Worm (Caenorhabditis elegans) whole organism, late embryonic: ENCODE data around the gene sre-12.

ENCODE experiments used
- elt-2 ChIP-seq: sonication (generic microtip); optimal IDR thresholded peaks from 2 replicates; lab custom pipeline; 2016; ENCODE audit warnings: missing genetic modification reagents, missing genetic modification characterization, missing compliant biosample characterization
- fkh-10 ChIP-seq: fragments of 150-350 bp; optimal IDR thresholded peaks from 2 replicates; lab custom pipeline; 2014; ENCODE audit warnings: missing biosample characterization, missing genetic modification reagents, missing genetic modification characterization
- nhr-11 ChIP-seq: fragments of 150-350 bp; optimal IDR thresholded peaks from 2 replicates; lab custom pipeline; 2014; ENCODE audit warnings: missing biosample characterization, missing genetic modification characterization
- odd-2 ChIP-seq: sonication (generic microtip); optimal IDR thresholded peaks from 2 replicates; lab custom pipeline; 2017; ENCODE audit warnings: antibody characterized with exemption, mild to moderate bottlenecking, missing genetic modification characterization, missing compliant biosample characterization

DNA sequence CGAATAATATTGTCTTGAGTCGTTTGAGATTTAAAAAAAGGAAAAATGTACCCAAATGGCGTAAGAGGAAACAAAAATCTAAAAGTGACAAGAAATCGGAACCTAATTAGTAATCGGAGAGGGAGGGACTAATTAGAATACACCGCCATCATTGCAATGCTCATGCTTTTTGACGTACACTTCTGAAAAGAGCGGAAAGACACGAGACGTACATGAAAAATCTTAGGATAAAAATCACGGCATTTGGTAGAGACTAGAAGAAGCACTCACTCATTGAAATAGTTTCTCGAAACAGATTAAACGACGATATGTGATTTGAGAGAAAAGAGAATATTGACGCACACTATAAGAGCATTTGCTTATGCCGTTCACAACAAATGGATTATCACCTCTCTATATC is 44.1 kb upstream of the sre-12 start:
- TF ChIP-seq fkh-10 = no peak
- no peak for TF ChIP-seq odd-2 (tag; lab: Kevin White, UChicago)
- TF ChIP-seq nhr-11 (tag; lab: Kevin White, UChicago) = no peak
- no peak for TF ChIP-seq elt-2 (tag; lab: Kevin White, UChicago)
